Fruit fly (Drosophila melanogaster): ENCODE results near the gene CG11714.

- TF ChIP-seq nmo (GFP tag; optimal IDR thresholded peaks at IDR 0.05) (no peak), ewg (GFP tag; optimal IDR thresholded peaks at IDR 0.05) (no peak), CG15073 (GFP tag; optimal IDR thresholded peaks at IDR 0.05) (no peak)
Observed at dm6 chr3L:11510489-11510888, 12.0 kb downstream of the CG11714 start, which contains the start of gene CG33272.
